Worm (Caenorhabditis elegans): ENCODE results near the gene prp-6.
"Not testable (repeated sequence)": the region's sequence is repeated elsewhere in the genome, so short reads cannot be mapped to it uniquely, and the experiment has no call there.

prp-6 gene

ce11 chrV:18022179-18022578 is at the start of gene prp-6:
Gene prp-6, plus strand, starts transcription at chrV:18022479.
- TF ChIP-seq unc-62 (GFP tag; optimal IDR thresholded peaks at IDR 0.05) = no peak

- TF ChIP-seq unc-62 (GFP tag; optimal IDR thresholded peaks at IDR 0.05) = no peak
Observed at ce11 chrV:17978207-17978606, 44.1 kb upstream of the prp-6 start.

ce11 chrV:17979789-17980188 is 42.5 kb upstream of the prp-6 start, which contains the start of gene snx-6:
Gene snx-6, minus strand, starts transcription at chrV:17980082.
- TF ChIP-seq unc-62 (GFP tag; optimal IDR thresholded peaks at IDR 0.05) = no peak

ce11 chrV:17981732-17982131 is 40.5 kb upstream of the prp-6 start:
- no peak for TF ChIP-seq unc-62 (GFP tag; optimal IDR thresholded peaks at IDR 0.05)

ce11 chrV:17982935-17983334 is 39.3 kb upstream of the prp-6 start:
- no peak for TF ChIP-seq unc-62 (GFP tag; optimal IDR thresholded peaks at IDR 0.05)

- TF ChIP-seq unc-62 (GFP tag; optimal IDR thresholded peaks at IDR 0.05) = no peak
Observed at ce11 chrV:17985960-17986359, 36.3 kb upstream of the prp-6 start, which contains the start of gene Y59A8B.21. Gene Y59A8B.21, plus strand, starts transcription at chrV:17986260.

- no peak for TF ChIP-seq unc-62 (GFP tag; optimal IDR thresholded peaks at IDR 0.05)
Observed at ce11 chrV:18001268-18001667, 21.0 kb upstream of the prp-6 start, which contains the start of gene lon-8. Gene lon-8, minus strand, starts transcription at chrV:18001368.

ce11 chrV:18003876-18004275 is 18.4 kb upstream of the prp-6 start:
- no peak for TF ChIP-seq unc-62 (GFP tag; optimal IDR thresholded peaks at IDR 0.05)

ce11 chrV:18006930-18007329 is 15.3 kb upstream of the prp-6 start, which contains the start of gene Y59A8B.19:
Gene Y59A8B.19, plus strand, starts transcription at chrV:18007230.
- not testable (repeated sequence) for TF ChIP-seq unc-62 (GFP tag; optimal IDR thresholded peaks at IDR 0.05)

ce11 chrV:18008680-18009079 is 13.6 kb upstream of the prp-6 start:
- no peak for TF ChIP-seq unc-62 (GFP tag; optimal IDR thresholded peaks at IDR 0.05)

ce11 chrV:18010737-18011136 is 11.5 kb upstream of the prp-6 start, which contains the start of gene Y59A8B.26:
Gene Y59A8B.26, minus strand, starts transcription at chrV:18010837.
- not testable (repeated sequence) for TF ChIP-seq unc-62 (GFP tag; optimal IDR thresholded peaks at IDR 0.05)

- TF ChIP-seq unc-62 (GFP tag; optimal IDR thresholded peaks at IDR 0.05) = no peak
Observed at ce11 chrV:18014116-18014515, 8.2 kb upstream of the prp-6 start, which contains the start of gene srh-133. Gene srh-133, minus strand, starts transcription at chrV:18014216.

- TF ChIP-seq unc-62 (GFP tag; optimal IDR thresholded peaks at IDR 0.05) = no peak
Observed at ce11 chrV:18017226-18017625, 5.1 kb upstream of the prp-6 start, which contains the start of gene srh-134. Gene srh-134, minus strand, starts transcription at chrV:18017326.

- no peak for TF ChIP-seq unc-62 (GFP tag; optimal IDR thresholded peaks at IDR 0.05)
Observed at ce11 chrV:18021464-18021863, 815 bp upstream of the prp-6 start.

- no peak for TF ChIP-seq unc-62 (GFP tag; optimal IDR thresholded peaks at IDR 0.05)
Observed at ce11 chrV:18043271-18043670, 21.0 kb downstream of the prp-6 start, which contains the start of gene ebp-1. Gene ebp-1, plus strand, starts transcription at chrV:18043571.

- TF ChIP-seq unc-62 (GFP tag; optimal IDR thresholded peaks at IDR 0.05) = not testable (repeated sequence)
Observed at ce11 chrV:18055297-18056019, 33.2 kb downstream of the prp-6 start, which contains the start of the genes Y59A8B.25 and ebp-3. Gene Y59A8B.25, minus strand, starts transcription at chrV:18055397. Gene ebp-3, plus strand, starts transcription at chrV:18055969.

- no peak for TF ChIP-seq unc-62 (GFP tag; optimal IDR thresholded peaks at IDR 0.05)
Observed at ce11 chrV:18066257-18066783, 44.0 kb downstream of the prp-6 start, which contains the start of gene Y59A8B.8. Gene Y59A8B.8, minus strand, starts transcription at chrV:18066307.

All from whole organism, dauer.